Fruit fly (Drosophila melanogaster) whole organism, embryonic: ENCODE measurements around the gene Pde9.

Experiments used
- C15 ChIP-seq: fragments of 200-800 bp; sonication (Bioruptor generic); IDR thresholded peaks from 3 replicates; pipeline ENCODE4 v1.3.6; 2022; ENCODE audit warnings: missing biosample characterization, missing genetic modification characterization
- CG1024 ChIP-seq: fragments of 200-800 bp; sonication (Bioruptor generic); IDR thresholded peaks from 2 replicates; pipeline ENCODE4 v1.3.6; 2022; ENCODE audit warnings: missing biosample characterization, missing genetic modification characterization
- CG10979 ChIP-seq: fragments of 200-800 bp; sonication (Bioruptor generic); optimal IDR thresholded peaks from 2 replicates; lab custom pipeline; 2018; ENCODE audit warnings: missing biosample characterization, mild to moderate bottlenecking, missing genetic modification characterization, moderate library complexity
- CG11560 ChIP-seq: fragments of 200-800 bp; sonication (Bioruptor generic); IDR thresholded peaks from 3 replicates; pipeline ENCODE4 v1.3.6; 2022; ENCODE audit warnings: missing biosample characterization, missing genetic modification characterization
- CG12071 ChIP-seq: fragments of 200-800 bp; sonication (Bioruptor generic); optimal IDR thresholded peaks from 3 replicates; lab custom pipeline; 2018; ENCODE audit warnings: missing biosample characterization, mild to moderate bottlenecking, missing genetic modification characterization
- CG1529 ChIP-seq: fragments of 200-800 bp; sonication (Bioruptor generic); optimal IDR thresholded peaks from 3 replicates; lab custom pipeline; 2018; ENCODE audit warnings: missing biosample characterization, missing genetic modification characterization
- CG17912 ChIP-seq: fragments of 200-800 bp; sonication (Bioruptor generic); optimal IDR thresholded peaks from 2 replicates; lab custom pipeline; 2018; ENCODE audit warnings: missing biosample characterization, mild to moderate bottlenecking, missing genetic modification characterization
- CG2889 ChIP-seq: fragments of 200-800 bp; sonication (Bioruptor generic); IDR thresholded peaks from 3 replicates; pipeline ENCODE4 v1.3.6; 2022; ENCODE audit warnings: missing biosample characterization, missing genetic modification characterization
- CG30403 ChIP-seq: fragments of 200-800 bp; sonication (Bioruptor generic); optimal IDR thresholded peaks from 3 replicates; lab custom pipeline; 2016; ENCODE audit warnings: missing biosample characterization, missing genetic modification characterization
- CG30431 ChIP-seq: fragments of 200-800 bp; sonication (Bioruptor generic); optimal IDR thresholded peaks from 2 replicates; lab custom pipeline; 2017; ENCODE audit warnings: missing biosample characterization, missing genetic modification characterization
- CG31388 ChIP-seq: fragments of 200-800 bp; sonication (Bioruptor generic); optimal IDR thresholded peaks from 2 replicates; lab custom pipeline; 2016; ENCODE audit warnings: missing biosample characterization, missing genetic modification characterization
- CG4707 ChIP-seq: fragments of 200-800 bp; sonication (Bioruptor generic); optimal IDR thresholded peaks from 2 replicates; lab custom pipeline; 2018; ENCODE audit warnings: missing biosample characterization, mild to moderate bottlenecking, missing genetic modification characterization, moderate library complexity
- CG6254 ChIP-seq: fragments of 200-800 bp; sonication (Bioruptor generic); optimal IDR thresholded peaks from 3 replicates; lab custom pipeline; 2017; ENCODE audit warnings: mild to moderate bottlenecking, missing biosample characterization, missing genetic modification reagents, missing genetic modification characterization
- CG7928 ChIP-seq: fragments of 200-800 bp; sonication (Bioruptor generic); optimal IDR thresholded peaks from 2 replicates; lab custom pipeline; 2017; ENCODE audit warnings: missing biosample characterization, mild to moderate bottlenecking, missing genetic modification characterization
- CG9727 ChIP-seq: fragments of 200-800 bp; sonication (Bioruptor generic); optimal IDR thresholded peaks from 3 replicates; lab custom pipeline; 2017; ENCODE audit warnings: missing biosample characterization, mild to moderate bottlenecking, missing genetic modification characterization
- CG9932 ChIP-seq: fragments of 200-800 bp; sonication (Bioruptor generic); IDR thresholded peaks from 2 replicates; pipeline ENCODE4 v1.3.6; 2022; ENCODE audit warnings: missing biosample characterization, missing genetic modification characterization
- CrebB ChIP-seq: fragments of 200-800 bp; sonication (Bioruptor generic); optimal IDR thresholded peaks from 3 replicates; lab custom pipeline; 2018; ENCODE audit warnings: missing biosample characterization, mild to moderate bottlenecking, missing genetic modification characterization
- D19B ChIP-seq: fragments of 200-800 bp; sonication (Bioruptor generic); optimal IDR thresholded peaks from 2 replicates; lab custom pipeline; 2017; ENCODE audit warnings: missing biosample characterization, mild to moderate bottlenecking, missing genetic modification characterization
- Dad ChIP-seq: fragments of 200-800 bp; sonication (Bioruptor generic); optimal IDR thresholded peaks from 3 replicates; lab custom pipeline; 2016; ENCODE audit warnings: missing biosample characterization, missing genetic modification characterization
- Dfd ChIP-seq, 2 experiments: fragments of >200 bp; optimal IDR thresholded peaks; 2 replicates each; lab custom pipeline; 2017; ENCODE audit warnings: missing biosample characterization in 2 of 2, missing genetic modification characterization in 2 of 2
- Dref ChIP-seq: fragments of 200-800 bp; sonication (Bioruptor generic); IDR thresholded peaks from 2 replicates; pipeline ENCODE4 v1.3.6; 2022; ENCODE audit warnings: missing biosample characterization, missing genetic modification characterization
- E2f2 ChIP-seq: fragments of 200-800 bp; sonication (Bioruptor generic); IDR thresholded peaks from 2 replicates; pipeline ENCODE4 v1.3.6; 2022; ENCODE audit warnings: missing biosample characterization, missing genetic modification characterization
- Gug ChIP-seq: fragments of 200-800 bp; sonication (Bioruptor generic); IDR thresholded peaks from 4 replicates; pipeline ENCODE4 v1.3.6; 2022; ENCODE audit warnings: missing biosample characterization, missing genetic modification characterization
- HLH3B ChIP-seq: fragments of 200-800 bp; sonication (Bioruptor generic); IDR thresholded peaks from 2 replicates; pipeline ENCODE4 v1.3.6; 2022; ENCODE audit warnings: missing biosample characterization, missing genetic modification characterization
- Hr39 ChIP-seq: fragments of >200 bp; optimal IDR thresholded peaks from 2 replicates; lab custom pipeline; 2017
- Hr51 ChIP-seq, 2 experiments: fragments of 200-800 bp; sonication (Bioruptor generic); optimal IDR thresholded peaks; 2 replicates in 1 of 2; 3 replicates in 1 of 2; lab custom pipeline; 2016 to 2018; ENCODE audit warnings: missing biosample characterization in 2 of 2, missing genetic modification characterization in 2 of 2, mild to moderate bottlenecking in 1 of 2, moderate library complexity in 1 of 2
- Med ChIP-seq: fragments of 200-800 bp; sonication (Bioruptor generic); peaks from one replicate; lab custom pipeline; 2016; ENCODE audit warnings: missing biosample characterization, missing genetic modification characterization, mild to moderate bottlenecking, inconsistent platforms, moderate library complexity
- Mes4 ChIP-seq: fragments of 200-800 bp; sonication (Bioruptor generic); optimal IDR thresholded peaks from 2 replicates; lab custom pipeline; 2016; ENCODE audit warnings: missing biosample characterization, missing genetic modification characterization
- NC2α ChIP-seq: fragments of 200-800 bp; sonication (Bioruptor generic); optimal IDR thresholded peaks from 2 replicates; lab custom pipeline; 2016; ENCODE audit warnings: missing biosample characterization, missing genetic modification characterization
- Nf-YC ChIP-seq: fragments of 200-800 bp; optimal IDR thresholded peaks from 3 replicates; lab custom pipeline; 2019; ENCODE audit warnings: missing biosample characterization, mild to moderate bottlenecking, missing genetic modification characterization, moderate library complexity
- Oaz ChIP-seq: fragments of 200-800 bp; sonication (Bioruptor generic); IDR thresholded peaks from 2 replicates; pipeline ENCODE4 v1.3.6; 2022; ENCODE audit warnings: missing biosample characterization, missing genetic modification characterization
- Rx ChIP-seq: fragments of 200-800 bp; sonication (Bioruptor generic); IDR thresholded peaks from 2 replicates; pipeline ENCODE4 v1.3.6; 2022; ENCODE audit warnings: missing biosample characterization, missing genetic modification characterization
- Spps ChIP-seq: fragments of 200-800 bp; sonication (Bioruptor generic); optimal IDR thresholded peaks from 2 replicates; lab custom pipeline; 2018; ENCODE audit warnings: missing biosample characterization, mild to moderate bottlenecking, missing genetic modification characterization
- Sry-δ ChIP-seq: fragments of 200-800 bp; sonication (Bioruptor generic); optimal IDR thresholded peaks from 2 replicates; lab custom pipeline; 2016; ENCODE audit warnings: missing biosample characterization, missing genetic modification characterization
- Usf ChIP-seq: fragments of 200-800 bp; sonication (Bioruptor generic); optimal IDR thresholded peaks from 2 replicates; lab custom pipeline; 2017; ENCODE audit warnings: missing genotype, missing biosample characterization, missing genetic modification characterization
- amos ChIP-seq: fragments of 200-800 bp; sonication (Bioruptor generic); IDR thresholded peaks from 2 replicates; pipeline ENCODE4 v1.3.6; 2022; ENCODE audit warnings: missing biosample characterization, missing genetic modification characterization; ENCODE audit not compliant: partially characterized antibody
- dmrt11E ChIP-seq: fragments of 200-800 bp; sonication (Bioruptor generic); optimal IDR thresholded peaks from 3 replicates; lab custom pipeline; 2018; ENCODE audit warnings: missing biosample characterization, mild to moderate bottlenecking, missing genetic modification characterization, moderate library complexity
- emc ChIP-seq: fragments of 200-800 bp; sonication (Bioruptor generic); optimal IDR thresholded peaks from 2 replicates; lab custom pipeline; 2016; ENCODE audit warnings: missing biosample characterization, missing genetic modification characterization
- ems ChIP-seq: fragments of 200-800 bp; sonication (Bioruptor generic); optimal IDR thresholded peaks from 3 replicates; lab custom pipeline; 2016; ENCODE audit warnings: missing biosample characterization, missing genetic modification characterization
- fru ChIP-seq: fragments of >200 bp; optimal IDR thresholded peaks from 2 replicates; lab custom pipeline; 2017
- gcm ChIP-seq: fragments of 200-800 bp; sonication (Bioruptor generic); optimal IDR thresholded peaks from 2 replicates; lab custom pipeline; 2019; ENCODE audit warnings: missing biosample characterization, mild to moderate bottlenecking, missing genetic modification characterization, moderate library complexity
- gfzf ChIP-seq: fragments of 200-800 bp; sonication (Bioruptor generic); optimal IDR thresholded peaks from 2 replicates; lab custom pipeline; 2016; ENCODE audit warnings: missing biosample characterization, mild to moderate bottlenecking, missing genetic modification characterization, moderate library complexity
- kay ChIP-seq: fragments of 200-800 bp; sonication (Bioruptor generic); optimal IDR thresholded peaks from 2 replicates; lab custom pipeline; 2016; ENCODE audit warnings: missing biosample characterization, missing genetic modification characterization
- klu ChIP-seq: fragments of 200-800 bp; sonication (Bioruptor generic); IDR thresholded peaks from 2 replicates; pipeline ENCODE4 v1.3.6; 2022; ENCODE audit warnings: missing biosample characterization, missing genetic modification characterization
- nerfin-2 ChIP-seq: fragments of 200-800 bp; sonication (Bioruptor generic); IDR thresholded peaks from 2 replicates; pipeline ENCODE4 v1.3.6; 2022; ENCODE audit warnings: missing biosample characterization, missing genetic modification characterization; ENCODE audit not compliant: partially characterized antibody
- org-1 ChIP-seq: fragments of 200-800 bp; sonication (Bioruptor generic); optimal IDR thresholded peaks from 2 replicates; lab custom pipeline; 2017; ENCODE audit warnings: missing biosample characterization, missing genetic modification characterization
- pzg ChIP-seq: fragments of 200-800 bp; sonication (Bioruptor generic); optimal IDR thresholded peaks from 3 replicates; lab custom pipeline; 2018; ENCODE audit warnings: missing biosample characterization, mild to moderate bottlenecking, missing genetic modification characterization, moderate library complexity
- ranshi ChIP-seq: fragments of 200-800 bp; sonication (Bioruptor generic); IDR thresholded peaks from 2 replicates; pipeline ENCODE4 v1.3.6; 2022; ENCODE audit warnings: missing biosample characterization, missing genetic modification characterization
- scrt ChIP-seq: fragments of 200-800 bp; sonication (Bioruptor generic); optimal IDR thresholded peaks from 2 replicates; lab custom pipeline; 2018; ENCODE audit warnings: missing biosample characterization, mild to moderate bottlenecking, missing genetic modification characterization, moderate library complexity
- sens-2 ChIP-seq: fragments of 200-800 bp; sonication (Bioruptor generic); IDR thresholded peaks from 2 replicates; pipeline ENCODE4 v1.3.6; 2022; ENCODE audit warnings: missing biosample characterization, missing genetic modification characterization
- sob ChIP-seq: fragments of 200-800 bp; sonication (Bioruptor generic); IDR thresholded peaks from 2 replicates; pipeline ENCODE4 v1.3.6; 2022; ENCODE audit warnings: missing biosample characterization, missing genetic modification characterization
- ssp ChIP-seq: fragments of 200-800 bp; sonication (Bioruptor generic); IDR thresholded peaks from 2 replicates; pipeline ENCODE4 v1.3.6; 2022; ENCODE audit warnings: missing biosample characterization, missing genetic modification characterization
- tna ChIP-seq: fragments of 200-800 bp; sonication (Bioruptor generic); IDR thresholded peaks from 2 replicates; pipeline ENCODE4 v1.3.6; 2022; ENCODE audit warnings: missing biosample characterization, missing genetic modification characterization; ENCODE audit not compliant: partially characterized antibody

The Pde9 gene

dm6 chrX:12754348-12754733 lies 142.8 kb downstream of the Pde9 start (continued):
- TF ChIP-seq Oaz (GFP tag; lab: Robert Waterston, UW) (peak; percentile 90), pzg (peak; percentile 6), CG11560 (tag; lab: Robert Waterston, UW) (peak; percentile 88), HLH3B (GFP tag; lab: Robert Waterston, UW) (peak; percentile 95), Gug (peak; percentile 95), nerfin-2 (no peak), ems (peak; percentile 76), E2f2 (GFP tag; lab: Robert Waterston, UW) (peak; percentile 75), Sry-δ (GFP tag; lab: Kevin White, UChicago) (peak; percentile 36), amos (GFP tag; lab: Robert Waterston, UW) (no peak), CG9932 (GFP tag; lab: Robert Waterston, UW) (peak; percentile 98), Rx (GFP tag; lab: Robert Waterston, UW) (peak; percentile 94), CG4707 (GFP tag; lab: Kevin White, UChicago) (peak; percentile 38), CG12071 (GFP tag; lab: Kevin White, UChicago) (peak; percentile 74), sob (GFP tag; lab: Robert Waterston, UW) (peak; percentile 96), Dref (GFP tag; lab: Robert Waterston, UW) (peak; percentile 40), ssp (GFP tag; lab: Robert Waterston, UW) (peak; percentile 88), klu (GFP tag; lab: Robert Waterston, UW) (peak; percentile 91), dmrt11E (tag; lab: Kevin White, UChicago) (peak; percentile 71), Dad (GFP tag; lab: Kevin White, UChicago) (peak; percentile 78), C15 (peak; percentile 90), Nf-YC (tag; lab: Kevin White, UChicago) (peak; percentile 34), kay (GFP tag; lab: Kevin White, UChicago) (peak; percentile 60), CrebB (tag; lab: Kevin White, UChicago) (peak; percentile 82), ranshi (peak; percentile 95), CG2889 (peak; percentile 94), CG6254 (GFP tag; lab: Kevin White, UChicago) (peak; percentile 68), Hr39 (lab: Kevin White, UChicago) (no peak), CG10979 (tag; lab: Kevin White, UChicago) (peak; percentile 82), CG7928 (GFP tag; lab: Kevin White, UChicago) (peak; percentile 66), Med (peak; percentile 99), Dfd (GFP tag; optimal IDR thresholded peaks at IDR 0.05; lab: Kevin White, UChicago) (no peak), fru (lab: Kevin White, UChicago) (no peak), gcm (GFP tag; lab: Kevin White, UChicago) (peak; percentile 74), sens-2 (GFP tag; lab: Robert Waterston, UW) (peak; percentile 75), Usf (GFP tag; lab: Kevin White, UChicago) (peak; percentile 88), scrt (GFP tag; lab: Kevin White, UChicago) (peak; percentile 82), D19B (GFP tag; lab: Kevin White, UChicago) (peak; percentile 89), CG1024 (peak; percentile 83), NC2α (GFP tag; lab: Kevin White, UChicago) (peak; percentile 62), Mes4 (GFP tag; lab: Kevin White, UChicago) (peak; percentile 58), org-1 (GFP tag; lab: Kevin White, UChicago) (peak; percentile 84), emc (peak; percentile 80), gfzf (GFP tag; lab: Kevin White, UChicago) (no peak), Spps (tag; lab: Kevin White, UChicago) (peak; percentile 58), CG30431 (GFP tag; lab: Kevin White, UChicago) (peak; percentile 83), Hr51 (GFP tag; optimal IDR thresholded peaks at IDR 0.05; lab: Kevin White, UChicago) (peak; percentile 71 to 89), CG1529 (GFP tag; lab: Kevin White, UChicago) (peak; percentile 69), CG30403 (peak; percentile 93), tna (GFP tag; lab: Robert Waterston, UW) (no peak), CG17912 (GFP tag; lab: Kevin White, UChicago) (no peak), CG31388 (GFP tag; lab: Kevin White, UChicago) (peak; percentile 76), CG9727 (GFP tag; lab: Kevin White, UChicago) (peak; percentile 90)
